Fruit fly (Drosophila melanogaster) whole organism, adult: Measurements from ENCODE around the gene Lerp.

Experiments
- CG11617 ChIP-seq: fragments of 200-800 bp; sonication (Bioruptor generic); optimal IDR thresholded peaks from 2 replicates; lab custom pipeline; 2017; ENCODE audit warnings: mild to moderate bottlenecking, missing biosample characterization, missing genetic modification reagents, missing genetic modification characterization
- CG12768 ChIP-seq: fragments of 200-800 bp; sonication (Bioruptor generic); optimal IDR thresholded peaks from 2 replicates; lab custom pipeline; 2017; ENCODE audit warnings: missing biosample characterization, missing genetic modification characterization, mild to moderate bottlenecking, moderate library complexity, missing genetic modification reagents
- CG14711 ChIP-seq: fragments of 200-800 bp; sonication (Bioruptor generic); optimal IDR thresholded peaks from 2 replicates; lab custom pipeline; 2018; ENCODE audit warnings: missing biosample characterization, mild to moderate bottlenecking, missing genetic modification characterization, moderate library complexity
- CG1620 ChIP-seq: fragments of 200-800 bp; sonication (Bioruptor generic); optimal IDR thresholded peaks from 2 replicates; lab custom pipeline; 2016; ENCODE audit warnings: missing biosample characterization, missing genetic modification characterization
- CG33017 ChIP-seq: fragments of 200-800 bp; sonication (Bioruptor generic); optimal IDR thresholded peaks from 2 replicates; lab custom pipeline; 2018; ENCODE audit warnings: missing biosample characterization, mild to moderate bottlenecking, missing genetic modification characterization, moderate library complexity
- CG5204 ChIP-seq: fragments of 200-800 bp; sonication (Bioruptor generic); optimal IDR thresholded peaks from 2 replicates; lab custom pipeline; 2016; ENCODE audit warnings: missing biosample characterization, missing genetic modification characterization
- CG7045 ChIP-seq: fragments of 200-800 bp; sonication (Bioruptor generic); optimal IDR thresholded peaks from 2 replicates; lab custom pipeline; 2017; ENCODE audit warnings: missing biosample characterization, mild to moderate bottlenecking, missing genetic modification characterization
- CG7101 ChIP-seq: fragments of 200-800 bp; sonication (Bioruptor generic); optimal IDR thresholded peaks from 2 replicates; lab custom pipeline; 2018; ENCODE audit warnings: missing biosample characterization, mild to moderate bottlenecking, missing genetic modification characterization, moderate library complexity
- Clk ChIP-seq: fragments of 200-800 bp; sonication (Bioruptor generic); optimal IDR thresholded peaks from 2 replicates; lab custom pipeline; 2017; ENCODE audit warnings: missing biosample characterization, missing genetic modification characterization
- Crg-1 ChIP-seq: fragments of 200-800 bp; sonication (Bioruptor generic); optimal IDR thresholded peaks from 2 replicates; lab custom pipeline; 2016; ENCODE audit warnings: missing biosample characterization, missing genetic modification characterization
- Hr96 ChIP-seq: fragments of 200-800 bp; sonication (Bioruptor generic); optimal IDR thresholded peaks from 2 replicates; lab custom pipeline; 2016; ENCODE audit warnings: missing biosample characterization, missing genetic modification characterization
- Mnt ChIP-seq: fragments of 200-800 bp; sonication (Bioruptor generic); optimal IDR thresholded peaks from 2 replicates; lab custom pipeline; 2016; ENCODE audit warnings: missing biosample characterization, mild to moderate bottlenecking, missing genetic modification characterization
- bab1 ChIP-seq: fragments of 200-800 bp; sonication (Bioruptor generic); optimal IDR thresholded peaks from 3 replicates; lab custom pipeline; 2019; ENCODE audit warnings: missing biosample characterization, mild to moderate bottlenecking, missing genetic modification characterization, moderate library complexity
- cic ChIP-seq: fragments of 200-800 bp; sonication (Bioruptor generic); optimal IDR thresholded peaks from 2 replicates; lab custom pipeline; 2017; ENCODE audit warnings: missing biosample characterization, mild to moderate bottlenecking, missing genetic modification characterization, moderate library complexity
- cnc ChIP-seq, 2 experiments: fragments of >200 bp; optimal IDR thresholded peaks; 2 replicates each; lab custom pipeline; 2017
- kay ChIP-seq: fragments of 200-800 bp; sonication (Bioruptor generic); peaks from one replicate; lab custom pipeline; 2016; ENCODE audit warnings: missing biosample characterization, missing genetic modification characterization, borderline replicate concordance
- ovo ChIP-seq: fragments of 200-800 bp; sonication (Bioruptor generic); optimal IDR thresholded peaks from 2 replicates; lab custom pipeline; 2016; ENCODE audit warnings: missing biosample characterization, missing genetic modification characterization
- pad ChIP-seq: fragments of 200-800 bp; sonication (Bioruptor generic); optimal IDR thresholded peaks from 3 replicates; lab custom pipeline; 2017; ENCODE audit warnings: missing biosample characterization, missing genetic modification characterization, mild to moderate bottlenecking, moderate library complexity, missing genetic modification reagents
- tj ChIP-seq: fragments of 200-800 bp; sonication (Bioruptor generic); optimal IDR thresholded peaks from 3 replicates; lab custom pipeline; 2017; ENCODE audit warnings: missing biosample characterization, mild to moderate bottlenecking, missing genetic modification characterization, moderate library complexity
- toe ChIP-seq: fragments of 200-800 bp; sonication (Bioruptor generic); optimal IDR thresholded peaks from 2 replicates; lab custom pipeline; 2016; ENCODE audit warnings: missing biosample characterization, missing genetic modification characterization

Lerp gene

DNA sequence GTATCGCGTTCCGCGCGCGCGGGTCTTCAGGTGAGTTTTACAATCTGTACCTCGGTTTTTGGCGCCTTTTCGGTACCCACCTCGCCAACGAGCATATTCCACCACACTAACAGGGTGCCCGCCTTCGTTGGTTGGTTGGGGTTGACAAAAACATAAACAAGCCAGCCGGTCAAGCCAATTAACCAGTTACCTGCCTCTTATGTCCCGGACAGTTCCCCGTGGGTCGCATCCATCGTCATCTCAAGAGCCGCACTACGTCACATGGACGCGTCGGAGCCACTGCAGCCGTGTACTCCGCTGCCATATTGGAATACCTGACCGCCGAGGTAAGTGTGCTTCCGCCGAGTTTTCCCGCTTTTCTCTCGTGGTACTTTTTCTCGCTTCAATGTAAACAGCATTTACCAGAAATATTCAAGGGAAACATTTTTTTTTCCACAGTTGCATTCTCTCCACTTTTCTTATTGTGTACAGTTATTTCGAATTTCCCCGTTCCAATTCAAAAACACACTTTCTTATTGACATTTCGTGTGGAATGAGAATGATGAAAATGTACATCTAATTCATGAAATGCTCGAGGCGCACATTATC, 4.6 kb upstream of the Lerp start:
- TF ChIP-seq CG14711, result no peak
- TF ChIP-seq CG7101 (tag; lab: Kevin White, UChicago), result no peak

DNA sequence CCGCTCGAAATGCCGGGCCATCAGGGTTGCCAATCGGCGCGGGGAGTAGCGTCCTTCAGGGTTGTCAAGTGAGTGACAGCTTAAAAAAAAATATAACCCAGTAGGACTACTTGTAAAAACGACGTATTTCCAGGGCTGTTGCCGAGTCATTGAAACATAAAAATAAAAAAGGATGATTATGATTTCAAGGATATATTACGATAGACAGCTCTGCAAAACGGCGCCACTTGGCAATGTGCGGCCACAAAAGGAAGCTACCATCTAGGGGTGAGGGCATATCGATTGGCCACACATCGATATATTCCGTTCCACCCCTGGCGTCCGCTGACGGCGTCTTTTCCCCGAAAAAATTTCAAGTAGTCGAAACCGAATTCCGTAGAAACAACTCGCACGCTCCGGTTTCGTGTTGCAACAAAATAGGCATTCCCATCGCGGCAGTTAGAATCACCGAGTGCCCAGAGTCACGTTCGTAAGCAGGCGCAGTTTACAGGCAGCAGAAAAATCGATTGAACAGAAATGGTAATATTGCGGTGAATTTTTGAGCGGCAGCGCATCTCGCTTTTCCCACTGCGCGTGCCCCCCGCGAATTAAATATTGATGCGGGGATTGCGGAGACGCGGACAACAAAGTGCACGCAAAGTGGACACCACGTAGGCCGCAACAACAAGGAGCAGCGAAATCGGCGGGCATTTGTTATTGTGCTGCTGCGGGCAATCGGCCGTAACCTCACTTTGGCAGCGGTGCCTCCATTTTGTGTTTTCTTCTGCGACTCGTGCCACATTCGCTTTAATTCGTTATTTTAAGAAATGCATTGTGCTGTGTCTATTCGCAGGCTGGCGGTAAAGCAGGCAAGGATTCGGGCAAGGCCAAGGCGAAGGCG, 3.9 kb upstream of the Lerp start, which contains the start of the genes ball and His2Av:
Gene ball, minus strand, starts transcription at position 231 of the 880 bp plus-strand sequence.
Gene His2Av, plus strand, starts transcription at position 353 of the 880 bp plus-strand sequence.
- TF ChIP-seq Mnt (GFP tag; lab: Kevin White, UChicago), result peak; percentile 72
- TF ChIP-seq Crg-1 (GFP tag; lab: Kevin White, UChicago), result peak; percentile 81
- peak; percentile 81 for TF ChIP-seq Clk
- TF ChIP-seq kay, result no peak
- TF ChIP-seq CG7045 (GFP tag; lab: Kevin White, UChicago), result peak; percentile 60
- TF ChIP-seq ovo, result peak; percentile 58
- peak; percentile 73 for TF ChIP-seq CG12768 (GFP tag; lab: Kevin White, UChicago)
- TF ChIP-seq CG1620, result peak; percentile 82
- TF ChIP-seq tj (GFP tag; lab: Kevin White, UChicago), result peak; percentile 78
- peak; percentile 89 for TF ChIP-seq Hr96 (GFP tag; lab: Kevin White, UChicago)
- TF ChIP-seq cnc (optimal IDR thresholded peaks at IDR 0.05; lab: Kevin White, UChicago), result no peak
- peak; percentile 99 for TF ChIP-seq CG14711
- TF ChIP-seq CG7101 (tag; lab: Kevin White, UChicago), result peak; percentile 77
- no peak for TF ChIP-seq CG5204
- TF ChIP-seq CG11617 (GFP tag; lab: Kevin White, UChicago), result peak; percentile 77
- peak; percentile 91 for TF ChIP-seq toe (GFP tag; lab: Kevin White, UChicago)
- TF ChIP-seq CG33017 (tag; lab: Kevin White, UChicago), result peak; percentile 27
- peak; percentile 80 for TF ChIP-seq bab1
- peak; percentile 66 for TF ChIP-seq pad (GFP tag; lab: Kevin White, UChicago)
- peak; percentile 36 for TF ChIP-seq cic (GFP tag; lab: Kevin White, UChicago)

DNA sequence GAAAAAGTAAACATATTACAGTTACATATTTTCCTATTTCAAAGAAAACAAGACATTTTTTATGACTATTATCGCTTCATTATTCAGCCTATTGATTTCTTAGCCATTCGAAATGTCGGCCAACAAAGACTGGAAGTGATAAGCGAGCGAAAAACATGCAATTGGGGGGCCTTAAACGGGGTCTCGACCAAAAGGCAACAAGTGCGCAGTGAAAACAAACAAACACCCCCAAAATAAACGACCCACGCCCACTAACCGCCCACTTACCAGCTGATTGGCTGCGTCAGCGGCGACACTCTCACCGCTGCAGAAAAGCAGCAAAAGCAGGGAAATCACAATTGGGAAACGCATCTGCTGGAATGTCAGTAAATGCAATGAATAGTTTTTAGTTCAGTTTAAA, 717 bp downstream of the Lerp start:
- TF ChIP-seq ovo (no peak), cic (GFP tag; lab: Kevin White, UChicago) (no peak), toe (GFP tag; lab: Kevin White, UChicago) (no peak), CG7045 (GFP tag; lab: Kevin White, UChicago) (no peak), CG7101 (tag; lab: Kevin White, UChicago) (no peak)

dm6 chr3R:26859228-26859627, 3.7 kb downstream of the Lerp start:
- TF ChIP-seq CG7045 (GFP tag; lab: Kevin White, UChicago), result peak; percentile 63
- no peak for TF ChIP-seq CG11617 (GFP tag; lab: Kevin White, UChicago)
- peak; percentile 45 for TF ChIP-seq CG12768 (GFP tag; lab: Kevin White, UChicago)
- TF ChIP-seq CG5204, result peak; percentile 14
- no peak for TF ChIP-seq Mnt (GFP tag; lab: Kevin White, UChicago)
- peak; percentile 23 for TF ChIP-seq CG7101 (tag; lab: Kevin White, UChicago)

dm6 chr3R:26853699-26854098, 9.2 kb downstream of the Lerp start:
- TF ChIP-seq bab1, result no peak
- no peak for TF ChIP-seq CG14711
- TF ChIP-seq cic (GFP tag; lab: Kevin White, UChicago), result no peak
- no peak for TF ChIP-seq ovo
- TF ChIP-seq CG1620, result no peak
- no peak for TF ChIP-seq kay
- TF ChIP-seq cnc (optimal IDR thresholded peaks at IDR 0.05; lab: Kevin White, UChicago), result no peak
- no peak for TF ChIP-seq CG12768 (GFP tag; lab: Kevin White, UChicago)
- TF ChIP-seq Hr96 (GFP tag; lab: Kevin White, UChicago), result no peak
- TF ChIP-seq Clk, result no peak
- no peak for TF ChIP-seq CG7101 (tag; lab: Kevin White, UChicago)
- no peak for TF ChIP-seq toe (GFP tag; lab: Kevin White, UChicago)
- TF ChIP-seq CG11617 (GFP tag; lab: Kevin White, UChicago), result no peak

DNA sequence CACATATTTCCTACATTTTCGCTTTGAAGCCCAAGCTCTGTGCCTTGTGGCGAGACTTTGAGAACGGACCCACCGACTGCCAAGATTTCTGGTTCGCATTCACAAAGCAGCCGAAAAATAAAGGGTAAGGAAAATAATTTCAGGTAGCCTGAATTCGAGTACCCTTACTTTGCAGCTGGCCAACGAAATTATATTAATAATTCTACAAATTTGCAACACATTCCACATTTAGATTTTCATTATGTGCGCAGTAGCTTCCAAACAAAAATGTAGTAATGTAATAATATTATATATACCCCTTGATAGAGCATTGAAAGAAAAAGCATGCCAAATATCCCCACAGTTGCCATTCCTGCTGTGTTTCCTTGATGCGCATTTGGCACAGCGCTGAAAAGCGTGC, 16.5 kb downstream of the Lerp start:
- TF ChIP-seq cic (GFP tag; lab: Kevin White, UChicago) (no peak), Crg-1 (GFP tag; lab: Kevin White, UChicago) (no peak), CG7101 (tag; lab: Kevin White, UChicago) (no peak), CG14711 (no peak), cnc (optimal IDR thresholded peaks at IDR 0.05; lab: Kevin White, UChicago) (no peak), CG33017 (tag; lab: Kevin White, UChicago) (no peak), ovo (no peak)

- TF ChIP-seq CG7101 (tag; lab: Kevin White, UChicago) (no peak), Hr96 (GFP tag; lab: Kevin White, UChicago) (no peak), cnc (optimal IDR thresholded peaks at IDR 0.05; lab: Kevin White, UChicago) (no peak)
Observed at dm6 chr3R:26831861-26832260, 31.1 kb downstream of the Lerp start.
